Fruit fly (Drosophila melanogaster): ENCODE measurements around the gene fwd.

The fwd gene

DNA sequence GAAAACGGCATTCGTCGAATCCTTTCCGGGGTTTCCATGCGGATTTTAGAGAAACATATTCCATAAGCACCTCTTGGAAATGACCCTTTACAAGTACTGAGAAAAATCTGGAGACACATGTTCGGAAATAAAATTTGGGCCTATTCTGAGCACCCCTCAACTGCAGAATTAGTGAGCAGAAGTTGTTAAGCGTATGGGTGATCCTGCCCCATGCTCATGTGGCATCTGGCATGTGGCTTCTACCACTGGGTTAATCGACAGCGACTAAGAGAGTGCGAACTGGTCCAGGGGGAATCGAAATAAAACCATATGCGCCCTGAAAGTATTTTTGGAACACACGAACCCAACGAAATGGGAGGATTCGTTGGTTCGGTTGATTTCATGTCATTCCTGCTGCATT is 1.1 kb upstream of the fwd start:
- TF ChIP-seq EcR (GFP tag; optimal IDR thresholded peaks at IDR 0.05), result no peak
- no peak for TF ChIP-seq Dll (optimal IDR thresholded peaks at IDR 0.05)
- TF ChIP-seq pan (optimal IDR thresholded peaks at IDR 0.05), result no peak
- TF ChIP-seq psq (optimal IDR thresholded peaks at IDR 0.05), result no peak
- no peak for TF ChIP-seq CG8478 (optimal IDR thresholded peaks at IDR 0.05)
- TF ChIP-seq usp (GFP tag; optimal IDR thresholded peaks at IDR 0.05), result no peak

DNA sequence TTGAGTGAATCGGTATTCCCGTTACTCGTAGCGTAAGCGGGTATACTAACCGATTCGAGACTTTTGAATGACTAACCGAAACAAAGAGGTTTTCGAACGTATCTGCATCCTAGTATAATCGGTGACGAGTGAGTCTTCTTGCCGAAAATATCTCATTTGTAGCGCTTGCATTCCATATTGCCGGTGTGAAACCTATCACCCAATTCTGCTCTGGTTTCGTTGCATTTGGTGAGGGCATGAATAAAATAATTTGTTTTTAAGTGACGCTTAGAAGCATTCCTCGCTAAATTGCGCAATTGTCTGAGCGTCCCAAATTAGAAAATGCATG is 290 bp upstream of the fwd start:
- TF ChIP-seq EcR (GFP tag; optimal IDR thresholded peaks at IDR 0.05) (no peak), usp (GFP tag; optimal IDR thresholded peaks at IDR 0.05) (no peak), psq (optimal IDR thresholded peaks at IDR 0.05) (no peak), Dll (optimal IDR thresholded peaks at IDR 0.05) (no peak), pan (optimal IDR thresholded peaks at IDR 0.05) (no peak), CG8478 (optimal IDR thresholded peaks at IDR 0.05) (no peak)

DNA sequence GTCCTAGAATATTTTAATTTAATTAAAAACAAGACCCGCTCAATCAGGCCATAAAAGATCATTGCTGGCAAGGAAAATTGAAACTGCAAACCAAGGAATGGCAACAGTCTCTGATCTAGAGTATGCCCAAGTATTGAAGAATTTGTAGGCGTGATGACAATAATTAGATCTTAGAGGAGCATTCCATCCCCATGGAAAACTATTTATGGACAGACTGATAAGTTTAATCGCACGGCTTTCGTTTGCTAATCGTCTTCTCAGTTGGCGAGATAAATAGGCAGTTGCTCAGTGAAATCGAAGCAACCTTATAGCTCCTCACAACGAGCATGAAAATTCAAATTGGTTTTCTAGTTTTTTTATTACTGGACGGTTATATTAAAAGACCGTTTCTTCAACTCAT is 2.9 kb downstream of the fwd start, which contains the start of gene ddbt:
Gene ddbt (plus strand): TSS at position 301 of the 400 bp plus-strand sequence.
- TF ChIP-seq Dll (optimal IDR thresholded peaks at IDR 0.05) (no peak), CG8478 (optimal IDR thresholded peaks at IDR 0.05) (no peak), EcR (GFP tag; optimal IDR thresholded peaks at IDR 0.05) (no peak), psq (optimal IDR thresholded peaks at IDR 0.05) (no peak), pan (optimal IDR thresholded peaks at IDR 0.05) (no peak), usp (GFP tag; optimal IDR thresholded peaks at IDR 0.05) (no peak)

- TF ChIP-seq pan (optimal IDR thresholded peaks at IDR 0.05), result no peak
- no peak for TF ChIP-seq usp (GFP tag; optimal IDR thresholded peaks at IDR 0.05)
- TF ChIP-seq Dll (optimal IDR thresholded peaks at IDR 0.05), result no peak
- no peak for TF ChIP-seq CG8478 (optimal IDR thresholded peaks at IDR 0.05)
- no peak for TF ChIP-seq psq (optimal IDR thresholded peaks at IDR 0.05)
- TF ChIP-seq EcR (GFP tag; optimal IDR thresholded peaks at IDR 0.05), result no peak
Observed at dm6 chr3L:315140-315539, 4.5 kb downstream of the fwd start.

- TF ChIP-seq CG8478 (optimal IDR thresholded peaks at IDR 0.05), result no peak
- no peak for TF ChIP-seq Dll (optimal IDR thresholded peaks at IDR 0.05)
- TF ChIP-seq EcR (GFP tag; optimal IDR thresholded peaks at IDR 0.05), result no peak
- TF ChIP-seq usp (GFP tag; optimal IDR thresholded peaks at IDR 0.05), result no peak
- no peak for TF ChIP-seq pan (optimal IDR thresholded peaks at IDR 0.05)
- no peak for TF ChIP-seq psq (optimal IDR thresholded peaks at IDR 0.05)
Observed at dm6 chr3L:312323-312722, 7.4 kb downstream of the fwd start.

dm6 chr3L:311607-312006 is 8.1 kb downstream of the fwd start:
- no peak for TF ChIP-seq Dll (optimal IDR thresholded peaks at IDR 0.05)
- no peak for TF ChIP-seq EcR (GFP tag; optimal IDR thresholded peaks at IDR 0.05)
- TF ChIP-seq psq (optimal IDR thresholded peaks at IDR 0.05), result no peak
- TF ChIP-seq pan (optimal IDR thresholded peaks at IDR 0.05), result no peak
- no peak for TF ChIP-seq CG8478 (optimal IDR thresholded peaks at IDR 0.05)
- TF ChIP-seq usp (GFP tag; optimal IDR thresholded peaks at IDR 0.05), result no peak

DNA sequence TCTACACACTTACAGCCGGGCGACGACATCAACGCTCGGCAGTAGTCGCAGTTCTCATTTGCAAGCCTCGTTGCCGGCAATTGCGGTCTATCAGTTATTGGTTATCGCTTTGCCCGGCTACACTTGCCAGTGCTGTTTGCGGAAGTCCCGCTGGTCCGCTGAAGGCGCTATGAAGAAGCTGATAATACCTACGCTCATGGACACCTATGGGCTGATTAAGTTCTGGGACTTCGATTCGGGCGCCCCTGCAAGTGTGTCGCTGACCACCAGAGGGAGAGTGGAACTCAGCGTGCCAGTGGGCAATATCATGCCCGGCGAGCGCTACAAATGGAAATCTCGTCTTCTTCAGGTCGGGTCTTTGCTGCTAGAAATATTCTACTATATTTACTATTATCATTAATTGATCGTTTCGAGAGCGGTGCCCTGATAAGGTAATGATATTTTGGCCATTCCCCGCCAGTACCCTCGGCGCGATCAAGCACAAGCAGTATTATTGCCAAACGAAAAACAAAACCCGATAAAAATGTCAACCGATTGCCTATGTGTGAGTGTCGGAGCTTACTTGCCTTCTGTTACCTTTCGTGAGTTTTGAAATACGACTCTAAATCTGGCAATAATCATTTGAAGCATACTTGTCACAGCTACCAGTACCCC is 19.6 kb downstream of the fwd start:
- TF ChIP-seq pan (optimal IDR thresholded peaks at IDR 0.05) (no peak), EcR (GFP tag; optimal IDR thresholded peaks at IDR 0.05) (no peak), psq (optimal IDR thresholded peaks at IDR 0.05) (no peak), CG8478 (optimal IDR thresholded peaks at IDR 0.05) (no peak), usp (GFP tag; optimal IDR thresholded peaks at IDR 0.05) (no peak), Dll (optimal IDR thresholded peaks at IDR 0.05) (no peak)

dm6 chr3L:298459-298858 is 21.2 kb downstream of the fwd start:
- TF ChIP-seq Dll (optimal IDR thresholded peaks at IDR 0.05), result no peak
- TF ChIP-seq EcR (GFP tag; optimal IDR thresholded peaks at IDR 0.05), result no peak
- no peak for TF ChIP-seq psq (optimal IDR thresholded peaks at IDR 0.05)
- no peak for TF ChIP-seq pan (optimal IDR thresholded peaks at IDR 0.05)
- no peak for TF ChIP-seq CG8478 (optimal IDR thresholded peaks at IDR 0.05)
- TF ChIP-seq usp (GFP tag; optimal IDR thresholded peaks at IDR 0.05), result no peak

- no peak for TF ChIP-seq psq (optimal IDR thresholded peaks at IDR 0.05)
- TF ChIP-seq CG8478 (optimal IDR thresholded peaks at IDR 0.05), result no peak
- no peak for TF ChIP-seq Dll (optimal IDR thresholded peaks at IDR 0.05)
- TF ChIP-seq usp (GFP tag; optimal IDR thresholded peaks at IDR 0.05), result no peak
- TF ChIP-seq EcR (GFP tag; optimal IDR thresholded peaks at IDR 0.05), result no peak
Observed at dm6 chr3L:297240-297639, 22.4 kb downstream of the fwd start.

- TF ChIP-seq Dll (optimal IDR thresholded peaks at IDR 0.05) (no peak), usp (GFP tag; optimal IDR thresholded peaks at IDR 0.05) (no peak), pan (optimal IDR thresholded peaks at IDR 0.05) (no peak), psq (optimal IDR thresholded peaks at IDR 0.05) (no peak), CG8478 (optimal IDR thresholded peaks at IDR 0.05) (no peak), EcR (GFP tag; optimal IDR thresholded peaks at IDR 0.05) (no peak)
Observed at dm6 chr3L:294841-295408, 24.8 kb downstream of the fwd start.

DNA sequence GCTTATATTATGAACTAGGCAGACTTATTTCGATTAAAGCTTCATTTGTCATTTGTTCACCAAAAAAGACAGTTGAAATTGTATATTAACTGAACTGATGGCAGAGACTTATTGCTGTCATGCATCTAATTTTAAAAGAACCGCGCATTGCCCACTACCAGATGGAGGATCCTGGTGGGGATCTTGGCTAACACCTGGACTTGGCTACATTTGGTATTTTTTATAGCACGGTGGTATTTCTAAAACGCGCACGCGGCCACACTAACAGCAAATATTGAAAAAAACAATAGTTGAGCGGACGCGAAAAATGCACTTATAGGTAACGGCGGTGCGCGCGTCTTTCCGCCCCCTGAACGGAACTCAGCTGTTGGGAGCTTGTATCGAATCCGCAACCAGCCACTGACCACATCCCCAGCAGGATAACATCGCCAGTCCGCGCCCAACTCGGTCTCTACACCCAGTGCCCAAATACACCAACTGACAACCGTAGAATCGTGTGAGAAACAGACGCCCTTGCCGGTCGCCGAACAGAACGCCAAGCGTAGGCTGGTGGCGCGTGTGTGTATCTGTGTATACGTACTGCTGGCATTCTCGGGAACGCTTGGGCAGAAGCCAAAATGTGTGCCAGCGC is 27.4 kb downstream of the fwd start:
- TF ChIP-seq Dll (optimal IDR thresholded peaks at IDR 0.05), result no peak
- TF ChIP-seq CG8478 (optimal IDR thresholded peaks at IDR 0.05), result no peak
- no peak for TF ChIP-seq psq (optimal IDR thresholded peaks at IDR 0.05)
- no peak for TF ChIP-seq EcR (GFP tag; optimal IDR thresholded peaks at IDR 0.05)
- no peak for TF ChIP-seq pan (optimal IDR thresholded peaks at IDR 0.05)
- no peak for TF ChIP-seq usp (GFP tag; optimal IDR thresholded peaks at IDR 0.05)

dm6 chr3L:291583-292145 is 28.0 kb downstream of the fwd start:
- no peak for TF ChIP-seq psq (optimal IDR thresholded peaks at IDR 0.05)
- no peak for TF ChIP-seq CG8478 (optimal IDR thresholded peaks at IDR 0.05)
- no peak for TF ChIP-seq pan (optimal IDR thresholded peaks at IDR 0.05)
- TF ChIP-seq usp (GFP tag; optimal IDR thresholded peaks at IDR 0.05), result no peak
- no peak for TF ChIP-seq Dll (optimal IDR thresholded peaks at IDR 0.05)
- TF ChIP-seq EcR (GFP tag; optimal IDR thresholded peaks at IDR 0.05), result no peak
